Fruit fly (Drosophila melanogaster) S2 (cell line): ENCODE measurements around the gene MBD-R2.

Experiments
- CG8478 ChIP-seq: fragments of >200 bp; optimal IDR thresholded peaks from 2 replicates; lab custom pipeline; 2018
- CTCF ChIP-seq, 2 experiments: fragments of >200 bp; optimal IDR thresholded peaks; 2 replicates each; lab custom pipeline; 2018

DNA sequence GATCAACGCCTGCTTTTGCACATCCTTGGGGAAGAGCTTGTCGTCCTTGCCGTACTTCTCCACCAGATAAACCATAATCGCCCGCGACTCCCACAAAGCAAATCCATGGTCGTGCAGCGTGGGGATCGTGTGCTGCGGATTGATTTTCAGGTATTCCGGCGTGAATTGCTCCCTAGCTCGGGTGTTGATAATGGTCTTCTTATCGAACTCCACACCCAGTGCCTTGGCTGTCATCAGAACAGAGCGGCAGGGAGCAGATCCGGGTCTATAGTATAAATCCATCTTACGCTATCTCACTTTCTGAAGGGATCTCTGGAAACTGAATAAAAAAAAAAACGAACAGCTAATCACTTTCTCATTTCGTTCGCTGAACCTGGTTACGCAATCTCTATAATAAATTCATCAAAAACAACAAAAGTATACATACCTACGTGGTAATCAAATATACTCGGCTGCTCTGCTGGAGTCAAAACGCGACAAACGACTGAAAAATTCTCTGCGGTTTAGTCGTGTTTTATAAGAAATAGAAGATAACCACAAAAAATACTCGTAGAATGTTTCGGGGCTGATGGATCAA lies 9.3 kb upstream of the MBD-R2 start, which contains the start of gene GstD10:
- TF ChIP-seq CTCF (optimal IDR thresholded peaks at IDR 0.05; lab: Kevin White, UChicago) (no peak), CG8478 (lab: Kevin White, UChicago) (no peak)
